Fruit fly (Drosophila melanogaster): ENCODE measurements around the gene mtSSB.

mtSSB gene

DNA sequence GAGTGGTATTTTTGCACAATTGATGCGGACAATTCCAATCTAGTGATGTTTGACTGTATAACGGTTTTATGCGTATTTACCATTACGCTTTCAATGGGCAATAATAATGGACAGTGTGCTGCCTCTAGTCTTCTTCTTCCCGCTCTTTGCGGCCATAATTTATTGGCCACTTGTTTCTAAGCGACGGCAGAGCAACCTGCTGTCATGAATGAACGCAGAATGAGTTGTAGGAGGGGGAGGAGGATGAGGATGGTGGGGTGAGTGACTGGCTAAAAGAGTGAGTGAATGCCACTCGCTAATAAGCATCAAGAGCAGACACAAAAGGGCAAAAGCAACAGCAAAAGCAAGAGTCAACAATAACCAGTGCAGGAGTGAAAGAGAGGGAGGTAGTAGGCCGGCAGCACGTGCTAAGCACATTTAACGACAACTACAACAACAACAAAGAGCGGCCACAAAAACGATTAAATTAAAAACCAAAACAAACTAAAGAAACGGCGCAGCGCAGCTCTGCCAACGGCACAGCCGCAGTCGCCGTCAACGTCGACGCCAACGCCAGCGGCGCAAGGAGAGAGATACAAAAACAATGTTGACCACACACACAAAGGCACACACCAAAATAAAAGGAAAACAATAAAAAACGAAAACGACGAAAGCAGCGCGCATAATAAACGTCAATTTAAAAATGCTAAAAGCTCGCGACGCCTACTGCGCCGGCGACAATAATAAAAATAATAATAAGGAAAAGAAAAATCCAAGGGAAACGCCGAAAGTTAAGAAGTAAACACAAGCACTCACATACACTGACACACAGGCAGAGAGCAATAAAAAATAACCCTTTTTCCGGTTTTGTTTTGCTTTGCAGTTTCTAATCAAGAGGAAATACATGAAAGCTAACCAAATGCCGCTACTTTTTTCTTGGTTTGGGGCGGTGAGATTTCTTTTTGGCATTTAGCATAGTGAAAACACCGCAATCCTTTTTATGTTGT, 24.0 kb upstream of the mtSSB start (continued):
- TF ChIP-seq CG7928 (GFP tag; optimal IDR thresholded peaks at IDR 0.05) (no peak), C15 (GFP tag; IDR thresholded peaks at IDR 0.05) (no peak), peb (GFP tag; IDR thresholded peaks at IDR 0.05) (no peak), MESR4 (GFP tag; optimal IDR thresholded peaks at IDR 0.05) (no peak), Bgb (GFP tag; IDR thresholded peaks at IDR 0.05; ENCODE audit: partially characterized antibody) (no peak), Max (GFP tag; optimal IDR thresholded peaks at IDR 0.05) (no peak), psq (GFP tag; optimal IDR thresholded peaks at IDR 0.05) (no peak), Dip2 (GFP tag; IDR thresholded peaks at IDR 0.05) (no peak), fru (optimal IDR thresholded peaks at IDR 0.05) (no peak), CG2712 (tag; optimal IDR thresholded peaks at IDR 0.05) (no peak), CG9817 (tag; optimal IDR thresholded peaks at IDR 0.05) (no peak), Gsc (GFP tag; IDR thresholded peaks at IDR 0.05) (no peak), Hmx (GFP tag; optimal IDR thresholded peaks at IDR 0.05) (no peak), cad (GFP tag; optimal IDR thresholded peaks at IDR 0.05) (peak; percentile 12), lov (optimal IDR thresholded peaks at IDR 0.05) (no peak), lov (GFP tag; IDR thresholded peaks at IDR 0.05) (no peak), Nf-YB (GFP tag; optimal IDR thresholded peaks at IDR 0.05) (no peak), CG3995 (GFP tag; optimal IDR thresholded peaks at IDR 0.05) (no peak), sens-2 (GFP tag; IDR thresholded peaks at IDR 0.05) (no peak), CG8924 (tag; optimal IDR thresholded peaks at IDR 0.05) (no peak), NFAT (GFP tag; IDR thresholded peaks at IDR 0.05) (no peak), CG7745 (tag; optimal IDR thresholded peaks at IDR 0.05) (no peak), Atf6 (GFP tag; IDR thresholded peaks at IDR 0.05) (no peak), sqz (GFP tag; optimal IDR thresholded peaks at IDR 0.05) (peak; percentile 14), shn (GFP tag; optimal IDR thresholded peaks at IDR 0.05) (no peak), CG11560 (tag; IDR thresholded peaks at IDR 0.05) (no peak), dmrt99B (tag; optimal IDR thresholded peaks at IDR 0.05) (no peak), Dbx (GFP tag; IDR thresholded peaks at IDR 0.05) (no peak), CG15011 (GFP tag; optimal IDR thresholded peaks at IDR 0.05) (no peak), CG10366 (GFP tag; IDR thresholded peaks at IDR 0.05) (no peak), BEAF-32 (GFP tag; optimal IDR thresholded peaks at IDR 0.05) (no peak), pan (optimal IDR thresholded peaks at IDR 0.05) (no peak), pan (GFP tag; optimal IDR thresholded peaks at IDR 0.05 in 1 of 2, IDR thresholded peaks at IDR 0.05 in 1 of 2) (no peak), CG11247 (GFP tag; IDR thresholded peaks at IDR 0.05) (no peak), da (GFP tag; optimal IDR thresholded peaks at IDR 0.05) (no peak), tll (GFP tag; optimal IDR thresholded peaks at IDR 0.05) (peak in 1 of 2 experiments; percentile 7), CG14667 (GFP tag; IDR thresholded peaks at IDR 0.05) (no peak), Med (GFP tag) (peak; percentile 80), CG3281 (GFP tag; optimal IDR thresholded peaks at IDR 0.05) (no peak), CG4404 (GFP tag; IDR thresholded peaks at IDR 0.05) (no peak), CG18262 (tag; optimal IDR thresholded peaks at IDR 0.05) (no peak), CG3065 (GFP tag; optimal IDR thresholded peaks at IDR 0.05) (no peak), CG6254 (GFP tag; optimal IDR thresholded peaks at IDR 0.05) (no peak), CG2202 (tag; optimal IDR thresholded peaks at IDR 0.05) (no peak), CG6791 (GFP tag; IDR thresholded peaks at IDR 0.05; ENCODE audit: partially characterized antibody) (no peak), CoRest (tag; optimal IDR thresholded peaks at IDR 0.05) (no peak), CG12155 (GFP tag; optimal IDR thresholded peaks at IDR 0.05) (no peak), chif (GFP tag; optimal IDR thresholded peaks at IDR 0.05) (no peak), Taf1 (GFP tag; IDR thresholded peaks at IDR 0.05) (no peak), unpg (GFP tag; optimal IDR thresholded peaks at IDR 0.05) (no peak)

All from whole organism, embryonic.